Worm (Caenorhabditis elegans): Measurements from ENCODE around the gene Y62F5A.9.
A peak's percentile ranks its signal among the peaks of the same experiment; 100 is the strongest.

Gene Y62F5A.9

ce11 chrII:11545299-11545951 is 6.8 kb upstream of the Y62F5A.9 start, which contains the start of gene dnj-13 (continued):
- TF ChIP-seq ceh-31 (tag; optimal IDR thresholded peaks at IDR 0.05) (peak; percentile 66), elt-2 (tag; optimal IDR thresholded peaks at IDR 0.05) (peak; percentile 73), F13H6.1 (tag; optimal IDR thresholded peaks at IDR 0.05) (no peak), nfya-1 (tag; optimal IDR thresholded peaks at IDR 0.05) (peak; percentile 90), unc-86 (tag; optimal IDR thresholded peaks at IDR 0.05) (peak; percentile 14), unc-42 (tag; optimal IDR thresholded peaks at IDR 0.05) (peak; percentile 77), ceh-48 (tag; optimal IDR thresholded peaks at IDR 0.05) (peak; percentile 31), pqm-1 (tag; optimal IDR thresholded peaks at IDR 0.05) (peak; percentile 52), ceh-45 (GFP tag; IDR thresholded peaks at IDR 0.05) (no peak)

ce11 chrII:11544714-11545113 is 6.1 kb upstream of the Y62F5A.9 start, which contains the start of gene F54D5.9:
Gene F54D5.9, minus strand, starts transcription at chrII:11544828.
- TF ChIP-seq hlh-13 (GFP tag; optimal IDR thresholded peaks at IDR 0.05) = no peak
- no peak for TF ChIP-seq dmd-4 (tag; optimal IDR thresholded peaks at IDR 0.05; ENCODE audit: borderline replicate concordance)
- TF ChIP-seq T23F11.4 (GFP tag; optimal IDR thresholded peaks at IDR 0.05) = no peak
- no peak for TF ChIP-seq C38D4.7 (GFP tag; optimal IDR thresholded peaks at IDR 0.05)
- TF ChIP-seq F13H6.1 (tag; optimal IDR thresholded peaks at IDR 0.05) = no peak
- no peak for TF ChIP-seq npax-4 (tag; optimal IDR thresholded peaks at IDR 0.05)
- no peak for TF ChIP-seq pros-1 (tag; optimal IDR thresholded peaks at IDR 0.05)
- TF ChIP-seq rnt-1 (tag; optimal IDR thresholded peaks at IDR 0.05) = no peak
- no peak for TF ChIP-seq ttx-3 (tag; optimal IDR thresholded peaks at IDR 0.05)
- TF ChIP-seq nfya-1 (tag; optimal IDR thresholded peaks at IDR 0.05) = no peak
- no peak for TF ChIP-seq hlh-6 (tag; optimal IDR thresholded peaks at IDR 0.05)
- no peak for TF ChIP-seq Y22D7AL.16 (tag; optimal IDR thresholded peaks at IDR 0.05)

ce11 chrII:11542958-11543357 is 4.3 kb upstream of the Y62F5A.9 start:
- TF ChIP-seq lin-11 (tag; optimal IDR thresholded peaks at IDR 0.05) (no peak), pha-4 (tag; optimal IDR thresholded peaks at IDR 0.05) (no peak), pax-1 (tag; optimal IDR thresholded peaks at IDR 0.05) (no peak), unc-55 (GFP tag; optimal IDR thresholded peaks at IDR 0.05) (peak; percentile 17), F13H6.1 (tag; optimal IDR thresholded peaks at IDR 0.05) (no peak), madf-2 (tag; optimal IDR thresholded peaks at IDR 0.05) (no peak)

ce11 chrII:11542385-11542784 is 3.7 kb upstream of the Y62F5A.9 start, which contains the start of gene gtf-2E2:
Gene gtf-2E2, minus strand, starts transcription at chrII:11542495.
- peak; percentile 53 for TF ChIP-seq ceh-48 (tag; optimal IDR thresholded peaks at IDR 0.05)
- TF ChIP-seq nfya-1 (tag; optimal IDR thresholded peaks at IDR 0.05) = peak; percentile 3
- TF ChIP-seq ztf-16 (tag; optimal IDR thresholded peaks at IDR 0.05) = no peak
- no peak for TF ChIP-seq dve-1 (tag; optimal IDR thresholded peaks at IDR 0.05)
- TF ChIP-seq ceh-31 (tag; optimal IDR thresholded peaks at IDR 0.05) = peak; percentile 55
- TF ChIP-seq tbx-2 (tag; optimal IDR thresholded peaks at IDR 0.05) = peak; percentile 25
- TF ChIP-seq C08G9.2 (tag; optimal IDR thresholded peaks at IDR 0.05) = peak; percentile 56
- TF ChIP-seq sox-2 (GFP tag; IDR thresholded peaks at IDR 0.05) = no peak
- TF ChIP-seq pat-9 (tag; optimal IDR thresholded peaks at IDR 0.05) = no peak

- TF ChIP-seq K02D7.2 (tag; optimal IDR thresholded peaks at IDR 0.05) (no peak), ceh-2 (tag; optimal IDR thresholded peaks at IDR 0.05) (no peak), ceh-6 (GFP tag; optimal IDR thresholded peaks at IDR 0.05) (no peak), ama-1 (optimal IDR thresholded peaks at IDR 0.05) (peak; percentile 96), sox-2 (GFP tag; IDR thresholded peaks at IDR 0.05) (no peak), Y22D7AL.16 (tag; optimal IDR thresholded peaks at IDR 0.05) (no peak), mec-3 (tag; optimal IDR thresholded peaks at IDR 0.05; ENCODE audit: borderline replicate concordance) (no peak), ceh-19 (GFP tag; optimal IDR thresholded peaks at IDR 0.05) (no peak)
Observed at ce11 chrII:11537606-11538016, 1.0 kb downstream of the Y62F5A.9 start.
